Fruit fly (Drosophila melanogaster): ENCODE results near the gene Pdss2.

The Pdss2 gene

DNA sequence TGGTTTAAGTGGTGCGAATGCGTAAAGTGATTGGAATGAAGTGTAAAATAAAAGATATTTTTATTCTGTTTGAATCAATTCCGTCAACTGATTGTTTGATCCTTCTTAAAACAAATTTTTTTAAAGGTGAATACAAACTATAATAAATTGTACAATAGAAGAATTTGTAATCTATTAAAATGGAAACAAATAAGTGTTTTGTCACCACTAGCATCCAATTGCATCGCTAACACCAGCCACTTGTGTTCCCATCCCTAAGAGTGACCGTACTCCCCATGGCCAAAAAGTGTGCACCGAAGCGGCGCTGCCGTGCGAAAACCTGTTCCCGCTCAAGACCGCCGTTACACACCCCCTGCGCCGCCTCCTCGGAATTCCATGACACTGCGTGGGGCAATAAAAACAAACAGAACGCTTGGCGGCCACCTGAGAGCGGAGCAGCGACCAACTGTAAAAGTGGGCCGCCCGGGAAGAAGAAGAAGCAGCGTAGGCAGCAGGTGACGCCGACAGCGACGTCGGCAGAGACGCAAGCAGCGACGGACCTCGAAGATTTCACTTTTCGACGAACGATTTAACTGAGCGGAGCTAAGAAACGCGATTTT lies at the start of gene Pdss2 (continued):
- peak; percentile 36 for TF ChIP-seq CG5180 (GFP tag; optimal IDR thresholded peaks at IDR 0.05)
- TF ChIP-seq gcm2 (GFP tag; optimal IDR thresholded peaks at IDR 0.05), result no peak
- peak; percentile 55 for TF ChIP-seq CG16815 (GFP tag; optimal IDR thresholded peaks at IDR 0.05)
- TF ChIP-seq CG3281 (GFP tag; optimal IDR thresholded peaks at IDR 0.05), result peak; percentile 57
- TF ChIP-seq kah (GFP tag; optimal IDR thresholded peaks at IDR 0.05), result peak; percentile 96
- TF ChIP-seq CG9797 (GFP tag; optimal IDR thresholded peaks at IDR 0.05), result peak; percentile 84
- no peak; the same call in none of the 2 replicates for TF ChIP-seq CG32767 (GFP tag; IDR thresholded peaks at IDR 0.05)
- peak; percentile 65 for TF ChIP-seq emc (GFP tag; optimal IDR thresholded peaks at IDR 0.05)
- TF ChIP-seq CG13894 (tag; optimal IDR thresholded peaks at IDR 0.05), result peak; percentile 75
- peak; percentile 14 for TF ChIP-seq nau (GFP tag; optimal IDR thresholded peaks at IDR 0.05)
- TF ChIP-seq CG34376 (GFP tag; optimal IDR thresholded peaks at IDR 0.05), result peak; percentile 24
- no peak for TF ChIP-seq CG15479 (GFP tag; optimal IDR thresholded peaks at IDR 0.05)
- TF ChIP-seq CG6654 (GFP tag; optimal IDR thresholded peaks at IDR 0.05), result peak; percentile 3
- TF ChIP-seq ERR (GFP tag; optimal IDR thresholded peaks at IDR 0.05), result peak; percentile 62
- TF ChIP-seq Aef1 (GFP tag; IDR thresholded peaks at IDR 0.05), result peak; percentile 78
- no peak for TF ChIP-seq NC2α (GFP tag; optimal IDR thresholded peaks at IDR 0.05)
- peak; percentile 53 for TF ChIP-seq Sox100B (GFP tag; optimal IDR thresholded peaks at IDR 0.05)
- peak; percentile 78 for TF ChIP-seq CG17361 (GFP tag; IDR thresholded peaks at IDR 0.05)
- no peak for TF ChIP-seq CG15073 (GFP tag; optimal IDR thresholded peaks at IDR 0.05)
- no peak for TF ChIP-seq Nf-YA (GFP tag; IDR thresholded peaks at IDR 0.05)
- 0 out of 2 replicates have a peak, but pooled peaks have one; percentile 8 for TF ChIP-seq CG16779 (GFP tag; IDR thresholded peaks at IDR 0.05)
- peak; percentile 80 for TF ChIP-seq CG10366 (GFP tag; IDR thresholded peaks at IDR 0.05)
- peak; percentile 52 for TF ChIP-seq CG4282 (GFP tag; optimal IDR thresholded peaks at IDR 0.05)
- peak; percentile 100 for TF ChIP-seq sd (tag; optimal IDR thresholded peaks at IDR 0.05)
- TF ChIP-seq crol (GFP tag; IDR thresholded peaks at IDR 0.05), result peak; percentile 97
- peak; percentile 30 for TF ChIP-seq ewg (GFP tag; optimal IDR thresholded peaks at IDR 0.05)
- peak; percentile 64 for TF ChIP-seq CG31388 (GFP tag; optimal IDR thresholded peaks at IDR 0.05)
- peak; percentile 78 for TF ChIP-seq CG6791 (GFP tag; IDR thresholded peaks at IDR 0.05; ENCODE audit: partially characterized antibody)
- TF ChIP-seq CG11696 (GFP tag; IDR thresholded peaks at IDR 0.05), result 0 out of 2 replicates have a peak, but pooled peaks have one; percentile 33
- 0 out of 2 replicates have a peak, but pooled peaks have one; percentile 46 for TF ChIP-seq seq (GFP tag; IDR thresholded peaks at IDR 0.05)
- TF ChIP-seq CG9215 (GFP tag; IDR thresholded peaks at IDR 0.05), result peak; percentile 73
- 0 out of 2 replicates have a peak, but pooled peaks have one; percentile 28 for TF ChIP-seq ro (GFP tag; IDR thresholded peaks at IDR 0.05)
- TF ChIP-seq Stat92E (GFP tag; optimal IDR thresholded peaks at IDR 0.05), result peak in 1 of 3 experiments; percentile 75
- no peak for TF ChIP-seq usp (GFP tag; optimal IDR thresholded peaks at IDR 0.05)
- peak; percentile 74 for TF ChIP-seq lmd (GFP tag; IDR thresholded peaks at IDR 0.05)
- peak; percentile 78 for TF ChIP-seq CHES-1-like (GFP tag; optimal IDR thresholded peaks at IDR 0.05)
- TF ChIP-seq Adf1 (GFP tag; IDR thresholded peaks at IDR 0.05), result peak; percentile 99
- TF ChIP-seq CG8089 (GFP tag; optimal IDR thresholded peaks at IDR 0.05), result peak; percentile 55
- TF ChIP-seq klu (GFP tag; IDR thresholded peaks at IDR 0.05), result peak; percentile 56; the same call in 1 of the 2 replicates
- TF ChIP-seq Hr39 (optimal IDR thresholded peaks at IDR 0.05), result no peak
- peak; percentile 32 for TF ChIP-seq CG11398 (GFP tag; optimal IDR thresholded peaks at IDR 0.05)
- peak; percentile 75 for TF ChIP-seq Hr3 (GFP tag; optimal IDR thresholded peaks at IDR 0.05)
- TF ChIP-seq fd102C (GFP tag; optimal IDR thresholded peaks at IDR 0.05), result no peak
- TF ChIP-seq HLH54F (GFP tag; optimal IDR thresholded peaks at IDR 0.05), result peak; percentile 66
- peak; percentile 66 for TF ChIP-seq unc-4 (GFP tag; IDR thresholded peaks at IDR 0.05; ENCODE audit: partially characterized antibody)
- TF ChIP-seq Oli (tag; optimal IDR thresholded peaks at IDR 0.05), result peak; percentile 37
- peak; percentile 62 for TF ChIP-seq CG16863 (GFP tag; optimal IDR thresholded peaks at IDR 0.05)
- TF ChIP-seq slp2 (GFP tag; optimal IDR thresholded peaks at IDR 0.05), result peak; percentile 37
- peak; percentile 84 for TF ChIP-seq B-H2 (GFP tag; optimal IDR thresholded peaks at IDR 0.05)
- peak; percentile 15 for TF ChIP-seq CG2202 (tag; optimal IDR thresholded peaks at IDR 0.05)
